Worm (Caenorhabditis elegans) whole organism, dauer: ENCODE measurements around the gene tsn-1.

Experiments
- unc-62 ChIP-seq: sonication (generic microtip); optimal IDR thresholded peaks from 2 replicates; lab custom pipeline; 2017; ENCODE audit warnings: missing biosample characterization, missing genetic modification reagents, missing genetic modification characterization

tsn-1 gene

ce11 chrII:4706359-4706871, at the start of gene tsn-1, which contains the start of gene F10G7.9:
TSS of gene tsn-1 (plus strand) at chrII:4706821.
TSS of gene F10G7.9 (minus strand) at chrII:4706485.
- TF ChIP-seq unc-62 = no peak

ce11 chrII:4657370-4657769, 49.3 kb upstream of the tsn-1 start:
- TF ChIP-seq unc-62 = no peak

- no peak for TF ChIP-seq unc-62
Measured at ce11 chrII:4658245-4658644, 48.4 kb upstream of the tsn-1 start.

ce11 chrII:4661278-4661677, 45.3 kb upstream of the tsn-1 start, which contains the start of gene T05A7.13:
TSS of gene T05A7.13 (minus strand) at chrII:4661378.
- no peak for TF ChIP-seq unc-62

- TF ChIP-seq unc-62 = no peak
Measured at ce11 chrII:4663186-4663585, 43.4 kb upstream of the tsn-1 start, which contains the start of gene T05A7.12. TSS of gene T05A7.12 (minus strand) at chrII:4663286.

- no peak for TF ChIP-seq unc-62
Measured at ce11 chrII:4665359-4665758, 41.3 kb upstream of the tsn-1 start, which contains the start of gene T05A7.11. TSS of gene T05A7.11 (minus strand) at chrII:4665459.

- no peak for TF ChIP-seq unc-62
Measured at ce11 chrII:4667572-4667971, 39.0 kb upstream of the tsn-1 start, which contains the start of gene fut-5. TSS of gene fut-5 (minus strand) at chrII:4667672.

ce11 chrII:4671692-4672091, 34.9 kb upstream of the tsn-1 start, which contains the start of gene T05A7.6:
TSS of gene T05A7.6 (minus strand) at chrII:4671792.
- TF ChIP-seq unc-62 = no peak

ce11 chrII:4672584-4673110, 34.0 kb upstream of the tsn-1 start, which contains the start of the genes clec-140 and hmg-11:
TSS of gene clec-140 (plus strand) at chrII:4673060.
TSS of gene hmg-11 (plus strand) at chrII:4673085.
- TF ChIP-seq unc-62 = no peak

- no peak for TF ChIP-seq unc-62
Measured at ce11 chrII:4673242-4673641, 33.4 kb upstream of the tsn-1 start.

- TF ChIP-seq unc-62 = no peak
Measured at ce11 chrII:4673670-4674069, 33.0 kb upstream of the tsn-1 start.

- TF ChIP-seq unc-62 = no peak
Measured at ce11 chrII:4674188-4674587, 32.4 kb upstream of the tsn-1 start.

ce11 chrII:4675481-4675880, 31.1 kb upstream of the tsn-1 start, which contains the start of gene T05A7.3:
TSS of gene T05A7.3 (plus strand) at chrII:4675781.
- TF ChIP-seq unc-62 = no peak

ce11 chrII:4676241-4676640, 30.4 kb upstream of the tsn-1 start:
- TF ChIP-seq unc-62 = no peak

- TF ChIP-seq unc-62 = no peak
Measured at ce11 chrII:4677916-4678315, 28.7 kb upstream of the tsn-1 start, which contains the start of gene T05A7.1. TSS of gene T05A7.1 (plus strand) at chrII:4678216.

- TF ChIP-seq unc-62 = no peak
Measured at ce11 chrII:4681391-4681790, 25.2 kb upstream of the tsn-1 start, which contains the start of gene T05A7.7. TSS of gene T05A7.7 (minus strand) at chrII:4681491.

- no peak for TF ChIP-seq unc-62
Measured at ce11 chrII:4683693-4684092, 22.9 kb upstream of the tsn-1 start, which contains the start of gene sre-40. TSS of gene sre-40 (minus strand) at chrII:4683793.

- no peak for TF ChIP-seq unc-62
Measured at ce11 chrII:4684852-4685251, 21.8 kb upstream of the tsn-1 start.
